Fruit fly (Drosophila melanogaster): ENCODE results near the gene Zyx.

DNA sequence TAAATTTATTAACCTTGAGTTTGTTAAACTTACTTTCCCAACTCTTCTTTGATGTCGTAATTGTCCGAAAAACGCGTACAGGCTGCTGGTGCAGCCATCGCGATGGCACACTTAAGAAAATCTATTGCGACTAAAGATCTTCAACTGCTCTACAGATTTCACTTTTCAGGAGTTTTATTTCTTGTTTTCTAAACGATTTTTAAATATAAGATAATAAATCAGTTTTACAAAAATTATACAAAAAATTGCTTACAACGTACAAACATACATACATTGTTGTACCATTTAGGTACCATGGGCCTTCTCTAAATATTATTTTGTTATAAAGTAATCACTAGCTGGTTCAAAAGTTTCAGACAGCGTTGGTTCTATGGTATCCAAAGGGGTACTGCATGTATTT, 14.4 kb downstream of the Zyx start:
- TF ChIP-seq CG12605 (GFP tag; IDR thresholded peaks at IDR 0.05) (no peak), D1 (tag; optimal IDR thresholded peaks at IDR 0.05) (no peak), Ets98B (GFP tag; IDR thresholded peaks at IDR 0.05) (no peak), rn (GFP tag; IDR thresholded peaks at IDR 0.05) (no peak), EcR (GFP tag; optimal IDR thresholded peaks at IDR 0.05) (no peak), Snoo (tag; optimal IDR thresholded peaks at IDR 0.05) (no peak), Pif1B (GFP tag; optimal IDR thresholded peaks at IDR 0.05) (no peak), gl (tag; optimal IDR thresholded peaks at IDR 0.05) (no peak)
